Fruit fly (Drosophila melanogaster): Measurements from ENCODE around the gene dsx-c73A.

DNA sequence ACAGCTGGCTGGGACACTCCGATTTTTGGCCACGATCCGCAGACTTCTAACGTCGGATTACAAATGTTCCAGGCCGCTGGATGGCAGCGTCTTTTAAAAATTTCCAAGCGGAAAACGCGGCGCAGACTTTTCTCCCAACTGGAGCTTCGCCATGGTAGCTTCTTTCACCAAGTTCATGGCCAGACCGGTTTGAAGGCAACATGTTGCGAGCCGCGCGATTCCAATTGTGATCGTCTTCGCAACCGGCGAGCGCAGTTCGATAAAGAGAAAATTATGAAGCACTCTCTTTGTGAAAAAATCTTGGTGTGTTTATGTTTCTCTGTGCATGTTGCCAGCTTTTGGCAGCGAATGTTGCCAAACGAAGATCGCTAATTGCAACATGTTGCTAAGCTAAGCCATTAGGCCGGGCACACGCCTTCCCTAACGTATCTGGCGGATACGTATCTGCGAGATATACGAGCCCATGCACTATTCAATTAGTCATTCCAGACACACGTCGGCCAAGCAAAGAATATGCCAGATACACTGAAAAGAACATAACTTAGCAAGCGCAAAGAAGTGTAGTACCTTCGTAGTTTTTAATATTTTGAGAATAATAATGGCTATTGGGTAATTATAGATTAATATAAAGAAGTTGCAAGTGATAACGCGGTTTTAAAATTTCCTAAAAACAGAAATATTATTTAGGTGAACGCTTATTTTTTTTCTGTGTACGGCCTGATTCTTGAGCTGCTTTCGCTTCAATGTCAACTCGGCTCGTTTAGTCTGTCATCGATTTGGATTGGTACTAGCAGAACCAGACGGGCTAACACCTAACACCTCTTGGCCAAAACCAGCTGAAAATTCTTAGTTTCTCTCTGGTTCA lies at the start of gene dsx-c73A:
- TF ChIP-seq psq (optimal IDR thresholded peaks at IDR 0.05) (no peak), pan (optimal IDR thresholded peaks at IDR 0.05) (no peak), Dll (optimal IDR thresholded peaks at IDR 0.05) (no peak), CG8478 (optimal IDR thresholded peaks at IDR 0.05) (no peak), EcR (GFP tag; optimal IDR thresholded peaks at IDR 0.05) (no peak)

Measured in whole organism.